Worm (Caenorhabditis elegans) whole organism, mixed stage, embryonic: ENCODE measurements around the gene Y19D10B.6.
A peak's percentile ranks its signal among the peaks of the same experiment; 100 is the strongest.

Experiments used
- M03D4.4 ChIP-seq: sonication (generic microtip); optimal IDR thresholded peaks from 2 replicates; lab custom pipeline; 2017; ENCODE audit warnings: mild to moderate bottlenecking, missing genetic modification characterization, missing compliant biosample characterization
- bed-3 ChIP-seq: fragments of 200-800 bp; sonication (Bioruptor generic); optimal IDR thresholded peaks from 3 replicates; lab custom pipeline; 2018; ENCODE audit warnings: mild to moderate bottlenecking, missing genetic modification characterization, moderate library complexity, missing compliant biosample characterization
- blmp-1 ChIP-seq: fragments of 150-350 bp; optimal IDR thresholded peaks from 2 replicates; lab custom pipeline; 2014; ENCODE audit warnings: missing biosample characterization, missing genetic modification characterization
- ceh-39 ChIP-seq: fragments of 150-350 bp; optimal IDR thresholded peaks from 2 replicates; lab custom pipeline; 2014; ENCODE audit warnings: missing biosample characterization, missing genetic modification characterization
- ceh-43 ChIP-seq: fragments of 200-800 bp; sonication (Bioruptor generic); optimal IDR thresholded peaks from 2 replicates; lab custom pipeline; 2018; ENCODE audit warnings: mild to moderate bottlenecking, missing genetic modification characterization, moderate library complexity, missing compliant biosample characterization
- ceh-83 ChIP-seq: fragments of 200-800 bp; sonication (Bioruptor generic); optimal IDR thresholded peaks from 2 replicates; lab custom pipeline; 2018; ENCODE audit warnings: mild to moderate bottlenecking, missing genetic modification characterization, missing compliant biosample characterization
- ces-1 ChIP-seq: fragments of 150-350 bp; optimal IDR thresholded peaks from 2 replicates; lab custom pipeline; 2014; ENCODE audit warnings: missing biosample characterization, missing genetic modification reagents, missing genetic modification characterization
- drap-1 ChIP-seq: fragments of 200-800 bp; sonication (Bioruptor generic); optimal IDR thresholded peaks from 3 replicates; lab custom pipeline; 2018; ENCODE audit warnings: mild to moderate bottlenecking, missing genetic modification characterization, missing compliant biosample characterization
- elt-1 ChIP-seq: sonication (generic microtip); optimal IDR thresholded peaks from 2 replicates; lab custom pipeline; 2017; ENCODE audit warnings: missing genetic modification characterization, mild to moderate bottlenecking, missing compliant biosample characterization, antibody characterized with exemption, moderate library complexity, borderline replicate concordance; ENCODE audit not compliant: insufficient read depth
- elt-3 ChIP-seq: fragments of 150-350 bp; optimal IDR thresholded peaks from 2 replicates; lab custom pipeline; 2014; ENCODE audit warnings: missing biosample characterization, missing genetic modification characterization
- flh-1 ChIP-seq: fragments of 200-800 bp; sonication (Bioruptor generic); optimal IDR thresholded peaks from 2 replicates; lab custom pipeline; 2018; ENCODE audit warnings: mild to moderate bottlenecking, missing genetic modification characterization, moderate library complexity, missing compliant biosample characterization
- ham-2 ChIP-seq: fragments of 200-800 bp; sonication (Bioruptor generic); optimal IDR thresholded peaks from 2 replicates; lab custom pipeline; 2018; ENCODE audit warnings: mild to moderate bottlenecking, missing genetic modification characterization, missing compliant biosample characterization
- hlh-1 ChIP-seq: fragments of 150-350 bp; optimal IDR thresholded peaks from 2 replicates; lab custom pipeline; 2014; ENCODE audit warnings: missing biosample characterization, missing genetic modification reagents, missing genetic modification characterization
- lin-13 ChIP-seq: fragments of 150-350 bp; optimal IDR thresholded peaks from 2 replicates; lab custom pipeline; 2014; ENCODE audit warnings: missing biosample characterization, missing genetic modification characterization
- lin-32 ChIP-seq: fragments of 200-800 bp; sonication (Bioruptor generic); optimal IDR thresholded peaks from 2 replicates; lab custom pipeline; 2018; ENCODE audit warnings: mild to moderate bottlenecking, missing genetic modification characterization, missing compliant biosample characterization
- lsy-2 ChIP-seq: fragments of 150-350 bp; optimal IDR thresholded peaks from 2 replicates; lab custom pipeline; 2014; ENCODE audit warnings: missing biosample characterization, missing genetic modification characterization
- mab-5 ChIP-seq: fragments of 150-350 bp; optimal IDR thresholded peaks from 2 replicates; lab custom pipeline; 2014; ENCODE audit warnings: missing biosample characterization, missing genetic modification characterization
- mep-1 ChIP-seq: fragments of 150-350 bp; optimal IDR thresholded peaks from 2 replicates; lab custom pipeline; 2017; ENCODE audit warnings: missing biosample characterization, missing genetic modification reagents, missing genetic modification characterization, inconsistent platforms
- mls-2 ChIP-seq: sonication (generic microtip); optimal IDR thresholded peaks from 2 replicates; lab custom pipeline; 2016; ENCODE audit warnings: mild to moderate bottlenecking, missing genetic modification characterization, moderate library complexity, missing compliant biosample characterization
- nhr-12 ChIP-seq: fragments of 150-350 bp; optimal IDR thresholded peaks from 2 replicates; lab custom pipeline; 2014; ENCODE audit warnings: missing biosample characterization, missing genetic modification characterization
- nhr-2 ChIP-seq: fragments of 150-350 bp; optimal IDR thresholded peaks from 2 replicates; lab custom pipeline; 2014; ENCODE audit warnings: missing biosample characterization, missing genetic modification characterization
- nhr-237 ChIP-seq: fragments of 150-350 bp; optimal IDR thresholded peaks from 2 replicates; lab custom pipeline; 2014; ENCODE audit warnings: missing biosample characterization, missing genetic modification characterization
- nhr-28 ChIP-seq: fragments of 150-350 bp; optimal IDR thresholded peaks from 2 replicates; lab custom pipeline; 2014; ENCODE audit warnings: missing biosample characterization, missing genetic modification characterization
- nhr-76 ChIP-seq: sonication (generic microtip); optimal IDR thresholded peaks from 2 replicates; lab custom pipeline; 2017; ENCODE audit warnings: missing biosample characterization, missing genetic modification characterization
- pha-4 ChIP-seq: fragments of 150-350 bp; optimal IDR thresholded peaks from 2 replicates; lab custom pipeline; 2018; ENCODE audit warnings: missing biosample characterization, missing genetic modification reagents, missing genetic modification characterization
- sem-2 ChIP-seq: fragments of 200-800 bp; sonication (Bioruptor generic); optimal IDR thresholded peaks from 2 replicates; lab custom pipeline; 2018; ENCODE audit warnings: mild to moderate bottlenecking, missing genetic modification characterization, missing compliant biosample characterization
- snpc-4 ChIP-seq: fragments of 150-350 bp; optimal IDR thresholded peaks from 2 replicates; lab custom pipeline; 2014; ENCODE audit warnings: missing biosample characterization, missing genetic modification characterization
- sptf-1 ChIP-seq: sonication (generic microtip); optimal IDR thresholded peaks from 2 replicates; lab custom pipeline; 2017; ENCODE audit warnings: mild to moderate bottlenecking, missing genetic modification characterization, moderate library complexity, missing compliant biosample characterization
- tbx-8 ChIP-seq: fragments of 200-800 bp; sonication (Bioruptor generic); optimal IDR thresholded peaks from 2 replicates; lab custom pipeline; 2018; ENCODE audit warnings: mild to moderate bottlenecking, missing genetic modification characterization, moderate library complexity, missing compliant biosample characterization
- unc-120 ChIP-seq: sonication (generic microtip); optimal IDR thresholded peaks from 2 replicates; lab custom pipeline; 2017; ENCODE audit warnings: missing genetic modification characterization, missing compliant biosample characterization; ENCODE audit not compliant: poor library complexity, severe bottlenecking
- unc-39 ChIP-seq: fragments of 150-350 bp; optimal IDR thresholded peaks from 2 replicates; lab custom pipeline; 2014; ENCODE audit warnings: missing biosample characterization, missing genetic modification characterization
- unc-62 ChIP-seq: fragments of 150-350 bp; optimal IDR thresholded peaks from 2 replicates; lab custom pipeline; 2014; ENCODE audit warnings: missing biosample characterization, missing genetic modification reagents, missing genetic modification characterization
- zip-8 ChIP-seq: fragments of 150-350 bp; optimal IDR thresholded peaks from 2 replicates; lab custom pipeline; 2014; ENCODE audit warnings: missing biosample characterization, missing genetic modification characterization
- ztf-11 ChIP-seq: fragments of 150-350 bp; optimal IDR thresholded peaks from 2 replicates; lab custom pipeline; 2014; ENCODE audit warnings: missing biosample characterization, missing genetic modification characterization

Y19D10B.6 gene

DNA sequence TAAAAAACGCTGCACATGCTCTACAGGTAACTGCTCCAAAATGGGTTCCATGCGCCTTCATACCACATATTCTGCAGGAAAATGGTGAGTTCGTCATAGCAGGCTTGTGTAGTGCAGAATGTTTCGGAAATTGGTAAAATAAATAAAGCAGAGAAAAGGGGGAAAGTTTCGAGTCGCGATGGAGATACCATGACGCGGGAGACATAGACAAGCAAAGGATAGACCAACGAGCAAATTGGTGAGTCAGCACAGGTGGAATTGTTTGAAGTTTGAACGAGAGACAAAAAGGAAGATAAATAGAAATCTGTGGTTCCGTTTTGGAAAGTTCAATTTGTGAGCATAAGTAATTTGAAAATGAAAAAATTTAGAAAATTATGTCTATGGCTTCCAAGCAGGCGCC, 30.6 kb downstream of the Y19D10B.6 start, which contains the start of gene nhr-225:
nhr-225 (minus strand) TSS at position 146 of the 400 bp plus-strand sequence.
- TF ChIP-seq zip-8 (tag; lab: Kevin White, UChicago) (no peak), mep-1 (no peak), sptf-1 (tag; lab: Kevin White, UChicago) (no peak), nhr-28 (tag; lab: Kevin White, UChicago) (no peak), unc-120 (tag; lab: Kevin White, UChicago) (no peak), lin-32 (no peak), flh-1 (GFP tag; lab: Kevin White, UChicago) (no peak), unc-62 (GFP tag; lab: Kevin White, UChicago) (no peak), lin-13 (tag; lab: Kevin White, UChicago) (no peak), pha-4 (tag; lab: Kevin White, UChicago) (no peak), elt-3 (tag; lab: Kevin White, UChicago) (no peak), blmp-1 (tag; lab: Kevin White, UChicago) (no peak), ham-2 (GFP tag; lab: Kevin White, UChicago) (no peak), unc-39 (tag; lab: Kevin White, UChicago) (no peak), nhr-2 (no peak)

DNA sequence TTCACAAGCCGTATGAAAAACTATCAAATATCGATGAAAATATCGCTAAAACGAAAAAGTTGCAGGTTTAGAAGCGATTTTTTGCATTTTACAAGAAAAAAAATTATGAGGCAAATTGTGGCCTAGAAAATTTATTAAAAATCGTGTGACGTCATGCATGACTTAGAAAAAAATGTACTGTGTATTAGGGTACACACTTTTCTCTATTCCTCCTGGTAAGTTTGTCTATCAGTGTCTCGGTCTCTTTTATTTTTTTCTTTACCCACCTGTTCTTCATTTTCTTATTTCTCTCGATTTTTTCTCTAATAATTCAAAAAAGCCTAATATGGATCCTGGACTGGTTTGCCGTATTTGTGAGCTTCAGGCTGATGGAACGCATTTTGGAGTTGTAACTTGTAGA, 35.8 kb downstream of the Y19D10B.6 start, which contains the start of gene nhr-227:
nhr-227 (plus strand) TSS at position 326 of the 400 bp plus-strand sequence.
- no peak for TF ChIP-seq blmp-1 (tag; lab: Kevin White, UChicago)
- TF ChIP-seq unc-39 (tag; lab: Kevin White, UChicago), result no peak
- TF ChIP-seq M03D4.4, result no peak
- TF ChIP-seq nhr-76 (tag; lab: Kevin White, UChicago), result no peak
- TF ChIP-seq lin-32, result no peak
- no peak for TF ChIP-seq ceh-83 (GFP tag; lab: Kevin White, UChicago)
- no peak for TF ChIP-seq nhr-28 (tag; lab: Kevin White, UChicago)
- no peak for TF ChIP-seq drap-1
- no peak for TF ChIP-seq ces-1
- TF ChIP-seq snpc-4 (tag; lab: Kevin White, UChicago), result no peak
- no peak for TF ChIP-seq bed-3 (GFP tag; lab: Kevin White, UChicago)
- TF ChIP-seq elt-3 (tag; lab: Kevin White, UChicago), result no peak
- no peak for TF ChIP-seq mab-5 (tag; lab: Kevin White, UChicago)
- no peak for TF ChIP-seq lsy-2 (tag; lab: Kevin White, UChicago)
- TF ChIP-seq, all 35 proteins: peak for 0

- TF ChIP-seq tbx-8 (GFP tag; lab: Kevin White, UChicago) (no peak), snpc-4 (tag; lab: Kevin White, UChicago) (no peak), sem-2 (GFP tag; lab: Kevin White, UChicago) (no peak), zip-8 (tag; lab: Kevin White, UChicago) (no peak), unc-120 (tag; lab: Kevin White, UChicago) (no peak), ham-2 (GFP tag; lab: Kevin White, UChicago) (no peak), pha-4 (tag; lab: Kevin White, UChicago) (peak; percentile 14), elt-3 (tag; lab: Kevin White, UChicago) (no peak), unc-62 (GFP tag; lab: Kevin White, UChicago) (no peak), nhr-2 (no peak), sptf-1 (tag; lab: Kevin White, UChicago) (no peak), drap-1 (no peak), nhr-237 (tag; lab: Kevin White, UChicago) (peak; percentile 34), ces-1 (peak; percentile 43), ceh-43 (GFP tag; lab: Kevin White, UChicago) (no peak), mls-2 (no peak), mep-1 (peak; percentile 40), flh-1 (GFP tag; lab: Kevin White, UChicago) (no peak), nhr-28 (tag; lab: Kevin White, UChicago) (no peak), lin-32 (no peak), nhr-76 (tag; lab: Kevin White, UChicago) (no peak), hlh-1 (tag; lab: Kevin White, UChicago) (no peak), ceh-83 (GFP tag; lab: Kevin White, UChicago) (peak; percentile 3), ceh-39 (tag; lab: Kevin White, UChicago) (no peak), ztf-11 (tag; lab: Kevin White, UChicago) (no peak)
These were observed 39.4 kb downstream of the Y19D10B.6 start, which contains the start of gene nhr-228 for ce11 chrV:2281499-2281898. nhr-228 (plus strand) TSS chrV:2281759.

DNA sequence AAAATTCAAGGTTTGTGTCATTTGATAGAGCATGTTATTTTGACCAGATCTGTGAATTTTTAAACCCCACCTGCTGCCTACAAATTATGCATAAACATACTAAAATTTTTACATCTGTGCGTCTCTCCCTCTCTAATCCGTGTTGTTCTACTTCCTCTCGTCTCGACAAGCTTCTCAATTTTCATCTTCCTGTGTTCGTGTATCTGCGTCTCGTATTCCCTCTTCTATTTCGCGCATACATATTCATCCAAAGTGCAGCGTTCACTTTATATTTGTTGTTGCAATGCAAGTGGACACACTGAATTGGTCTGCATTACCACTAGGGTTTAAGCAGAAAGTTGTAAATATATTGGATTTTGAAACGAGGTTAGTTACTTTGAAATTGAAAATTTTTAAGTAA, 42.4 kb downstream of the Y19D10B.6 start, which contains the start of gene fbxa-137:
fbxa-137 (plus strand) TSS at position 274 of the 400 bp plus-strand sequence.
- no peak for TF ChIP-seq nhr-28 (tag; lab: Kevin White, UChicago)
- no peak for TF ChIP-seq elt-1 (tag; lab: Kevin White, UChicago)
- TF ChIP-seq nhr-12 (tag; lab: Kevin White, UChicago), result no peak
- TF ChIP-seq zip-8 (tag; lab: Kevin White, UChicago), result no peak
- no peak for TF ChIP-seq mab-5 (tag; lab: Kevin White, UChicago)
- TF ChIP-seq ces-1, result peak; percentile 50
- no peak for TF ChIP-seq sem-2 (GFP tag; lab: Kevin White, UChicago)
- TF ChIP-seq elt-3 (tag; lab: Kevin White, UChicago), result no peak
- no peak for TF ChIP-seq ham-2 (GFP tag; lab: Kevin White, UChicago)
- peak; percentile 41 for TF ChIP-seq pha-4 (tag; lab: Kevin White, UChicago)
- TF ChIP-seq mls-2, result peak; percentile 6
- no peak for TF ChIP-seq sptf-1 (tag; lab: Kevin White, UChicago)
- no peak for TF ChIP-seq blmp-1 (tag; lab: Kevin White, UChicago)
- no peak for TF ChIP-seq bed-3 (GFP tag; lab: Kevin White, UChicago)
- TF ChIP-seq mep-1, result no peak
- TF ChIP-seq unc-39 (tag; lab: Kevin White, UChicago), result no peak
- no peak for TF ChIP-seq flh-1 (GFP tag; lab: Kevin White, UChicago)
